Fruit fly (Drosophila melanogaster): ENCODE results near the gene ChLD3.

The ChLD3 gene

dm6 chr2L:16719643-16720515 lies 18.8 kb upstream of the ChLD3 start, which contains the start of gene Cyt-c-p (continued):
- no peak for TF ChIP-seq CG4328 (GFP tag; optimal IDR thresholded peaks at IDR 0.05)
- TF ChIP-seq CG11085 (GFP tag; IDR thresholded peaks at IDR 0.05): no peak
- 0 out of 2 replicates have a peak, but pooled peaks have one; percentile 41 for TF ChIP-seq sna (GFP tag; IDR thresholded peaks at IDR 0.05; ENCODE audit: partially characterized antibody)
- TF ChIP-seq Atf3 (GFP tag; optimal IDR thresholded peaks at IDR 0.05): no peak
- TF ChIP-seq CG11723 (GFP tag; optimal IDR thresholded peaks at IDR 0.05): no peak
- peak; percentile 91 for TF ChIP-seq Sin3A (optimal IDR thresholded peaks at IDR 0.05)
- TF ChIP-seq ssp (GFP tag; IDR thresholded peaks at IDR 0.05): no peak
- TF ChIP-seq CG2120 (GFP tag; optimal IDR thresholded peaks at IDR 0.05): no peak
- TF ChIP-seq CG11093 (GFP tag; IDR thresholded peaks at IDR 0.05): no peak
- TF ChIP-seq mam (GFP tag; optimal IDR thresholded peaks at IDR 0.05): peak; percentile 19
- TF ChIP-seq CG8388 (GFP tag; optimal IDR thresholded peaks at IDR 0.05): no peak
- TF ChIP-seq HHEX (GFP tag; optimal IDR thresholded peaks at IDR 0.05): no peak
- TF ChIP-seq Ets65A (GFP tag): no peak
- TF ChIP-seq Dfd (GFP tag; optimal IDR thresholded peaks at IDR 0.05): no peak
- TF ChIP-seq zen (tag; optimal IDR thresholded peaks at IDR 0.05): peak; percentile 75
- TF ChIP-seq pros (GFP tag; optimal IDR thresholded peaks at IDR 0.05): no peak
- TF ChIP-seq toy (GFP tag; IDR thresholded peaks at IDR 0.05): no peak
- peak in 1 of 2 experiments; percentile 16 for TF ChIP-seq Hr51 (GFP tag; optimal IDR thresholded peaks at IDR 0.05)
- TF ChIP-seq Bgb (GFP tag; IDR thresholded peaks at IDR 0.05; ENCODE audit: partially characterized antibody): peak; percentile 65; the same call in 1 of the 2 replicates
- TF ChIP-seq CG3163 (GFP tag; optimal IDR thresholded peaks at IDR 0.05): no peak
- TF ChIP-seq CG30020 (tag; optimal IDR thresholded peaks at IDR 0.05): peak; percentile 44
- TF ChIP-seq Sry-δ (GFP tag; optimal IDR thresholded peaks at IDR 0.05): peak; percentile 70
- TF ChIP-seq slbo (GFP tag; IDR thresholded peaks at IDR 0.05): 0 out of 2 replicates have a peak, but pooled peaks have one; percentile 14
- no peak for TF ChIP-seq dmrt99B (tag; optimal IDR thresholded peaks at IDR 0.05)
- peak; percentile 26; the same call in 1 of the 2 replicates for TF ChIP-seq onecut (GFP tag; IDR thresholded peaks at IDR 0.05)
- TF ChIP-seq emc (GFP tag; optimal IDR thresholded peaks at IDR 0.05): no peak
- no peak for TF ChIP-seq Hr78 (GFP tag; optimal IDR thresholded peaks at IDR 0.05)
- peak; percentile 16 for TF ChIP-seq tx (GFP tag; optimal IDR thresholded peaks at IDR 0.05)
- no peak for TF ChIP-seq CG12236 (GFP tag; optimal IDR thresholded peaks at IDR 0.05)
- peak; percentile 70 for TF ChIP-seq CG13624 (GFP tag; optimal IDR thresholded peaks at IDR 0.05)
- TF ChIP-seq btn (GFP tag; optimal IDR thresholded peaks at IDR 0.05): no peak
- no peak for TF ChIP-seq fd64A (GFP tag; optimal IDR thresholded peaks at IDR 0.05)
- peak; percentile 63 for TF ChIP-seq CoRest (tag; optimal IDR thresholded peaks at IDR 0.05)
- peak; percentile 40 to 71 for TF ChIP-seq Trl (optimal IDR thresholded peaks at IDR 0.05)
- peak; percentile 8 for TF ChIP-seq Trl (GFP tag; optimal IDR thresholded peaks at IDR 0.05)
- no peak for TF ChIP-seq kay (GFP tag; optimal IDR thresholded peaks at IDR 0.05)
- no peak for TF ChIP-seq CG1233 (GFP tag; optimal IDR thresholded peaks at IDR 0.05)
- peak; percentile 11; the same call in 1 of the 2 replicates for TF ChIP-seq CG10321 (GFP tag; IDR thresholded peaks at IDR 0.05)
- no peak for TF ChIP-seq CG9609 (GFP tag; optimal IDR thresholded peaks at IDR 0.05)
- peak; percentile 47; the same call in 1 of the 3 replicates for TF ChIP-seq Doc3 (GFP tag; IDR thresholded peaks at IDR 0.05; ENCODE audit: partially characterized antibody)
- TF ChIP-seq Max (GFP tag; optimal IDR thresholded peaks at IDR 0.05): peak; percentile 28
- TF ChIP-seq CrebB (tag; optimal IDR thresholded peaks at IDR 0.05): no peak
- peak; percentile 87 for TF ChIP-seq Deaf1 (tag; optimal IDR thresholded peaks at IDR 0.05)
- peak; percentile 64 for TF ChIP-seq lab (GFP tag; optimal IDR thresholded peaks at IDR 0.05)
- no peak for TF ChIP-seq Nf-YA (GFP tag; IDR thresholded peaks at IDR 0.05)
- peak; percentile 51 for TF ChIP-seq CG8290 (GFP tag; optimal IDR thresholded peaks at IDR 0.05)
- TF ChIP-seq CG8290 (tag; optimal IDR thresholded peaks at IDR 0.05): peak in 1 of 2 experiments; percentile 29
- TF ChIP-seq CG4424 (GFP tag; optimal IDR thresholded peaks at IDR 0.05): no peak
- TF ChIP-seq Dip2 (GFP tag; IDR thresholded peaks at IDR 0.05): no peak
- TF ChIP-seq Six4 (GFP tag; optimal IDR thresholded peaks at IDR 0.05): no peak

All from whole organism, embryonic.